Fruit fly (Drosophila melanogaster): ENCODE measurements around the gene Prx2.

Prx2 gene

DNA sequence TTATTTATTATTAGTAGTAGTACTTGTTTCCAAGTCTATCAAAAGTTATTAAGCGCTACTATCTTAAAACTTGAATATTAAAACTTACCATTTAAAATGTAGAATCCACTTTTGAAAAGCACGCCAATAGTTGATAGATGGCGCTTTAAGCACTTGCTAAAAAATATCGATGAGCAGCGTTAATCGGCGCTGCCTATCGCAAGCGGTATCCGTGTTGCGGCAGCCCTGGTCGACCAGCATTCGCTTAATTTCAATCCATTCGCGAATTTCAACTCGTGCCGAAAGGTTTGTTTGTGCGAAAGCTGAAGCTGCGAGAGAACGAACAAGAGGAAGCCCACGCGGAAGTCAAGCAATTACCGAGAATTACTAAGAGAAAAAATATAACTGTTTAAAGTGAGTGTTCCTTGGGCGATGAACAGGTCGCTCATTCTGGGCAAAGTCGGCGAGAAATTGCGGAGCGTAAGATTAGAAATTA is at the start of gene Prx2:
Prx2 (plus strand) TSS at position 253 of the 475 bp plus-strand sequence.
- TF ChIP-seq usp (GFP tag; optimal IDR thresholded peaks at IDR 0.05), result no peak
- TF ChIP-seq CG8478 (optimal IDR thresholded peaks at IDR 0.05), result no peak
- no peak for TF ChIP-seq Dll (optimal IDR thresholded peaks at IDR 0.05)
- TF ChIP-seq pan (optimal IDR thresholded peaks at IDR 0.05), result no peak
- TF ChIP-seq psq (optimal IDR thresholded peaks at IDR 0.05), result no peak
- no peak for TF ChIP-seq EcR (GFP tag; optimal IDR thresholded peaks at IDR 0.05)

DNA sequence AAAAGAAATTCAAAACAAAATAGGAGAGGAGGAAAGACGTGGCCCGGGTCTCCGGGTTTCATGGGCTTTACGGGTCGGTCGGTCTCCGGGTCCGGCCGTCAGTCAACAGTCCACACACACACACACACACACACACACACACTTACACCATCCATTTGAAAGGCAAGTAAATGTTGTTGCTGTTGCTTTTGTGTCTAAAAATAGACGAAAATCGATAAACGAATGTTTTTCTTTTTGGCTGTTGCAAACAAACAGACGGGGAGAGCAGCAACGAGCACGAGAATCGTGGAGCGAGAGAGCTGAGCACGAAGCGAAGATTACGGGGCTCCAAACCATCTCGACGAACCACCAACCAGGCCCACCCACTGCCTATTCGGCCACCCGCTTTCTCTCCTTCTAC is 49.4 kb upstream of the Prx2 start:
- no peak for TF ChIP-seq usp (GFP tag; optimal IDR thresholded peaks at IDR 0.05)
- TF ChIP-seq psq (optimal IDR thresholded peaks at IDR 0.05), result no peak
- TF ChIP-seq CG8478 (optimal IDR thresholded peaks at IDR 0.05), result no peak

DNA sequence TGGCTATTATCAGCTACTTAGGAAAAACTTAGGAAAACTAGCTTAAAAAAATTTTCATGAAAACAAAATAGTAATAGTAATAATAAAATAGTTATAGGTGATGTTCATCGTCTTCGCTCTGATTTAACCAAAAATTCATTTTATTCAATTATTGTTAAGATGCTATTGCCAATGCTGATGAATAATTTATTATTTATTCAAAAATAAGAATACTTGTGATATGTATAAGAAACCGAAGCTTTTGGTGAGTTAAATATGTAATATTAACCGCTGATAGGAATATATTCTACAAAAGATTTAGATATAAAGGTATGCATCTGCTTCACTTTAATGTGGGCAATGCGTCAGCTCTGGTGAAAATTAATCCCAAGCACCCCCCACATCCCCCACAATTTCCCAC is 48.9 kb upstream of the Prx2 start:
- TF ChIP-seq psq (optimal IDR thresholded peaks at IDR 0.05) (no peak), pan (optimal IDR thresholded peaks at IDR 0.05) (no peak), usp (GFP tag; optimal IDR thresholded peaks at IDR 0.05) (no peak), Dll (optimal IDR thresholded peaks at IDR 0.05) (no peak), EcR (GFP tag; optimal IDR thresholded peaks at IDR 0.05) (no peak), CG8478 (optimal IDR thresholded peaks at IDR 0.05) (no peak)

DNA sequence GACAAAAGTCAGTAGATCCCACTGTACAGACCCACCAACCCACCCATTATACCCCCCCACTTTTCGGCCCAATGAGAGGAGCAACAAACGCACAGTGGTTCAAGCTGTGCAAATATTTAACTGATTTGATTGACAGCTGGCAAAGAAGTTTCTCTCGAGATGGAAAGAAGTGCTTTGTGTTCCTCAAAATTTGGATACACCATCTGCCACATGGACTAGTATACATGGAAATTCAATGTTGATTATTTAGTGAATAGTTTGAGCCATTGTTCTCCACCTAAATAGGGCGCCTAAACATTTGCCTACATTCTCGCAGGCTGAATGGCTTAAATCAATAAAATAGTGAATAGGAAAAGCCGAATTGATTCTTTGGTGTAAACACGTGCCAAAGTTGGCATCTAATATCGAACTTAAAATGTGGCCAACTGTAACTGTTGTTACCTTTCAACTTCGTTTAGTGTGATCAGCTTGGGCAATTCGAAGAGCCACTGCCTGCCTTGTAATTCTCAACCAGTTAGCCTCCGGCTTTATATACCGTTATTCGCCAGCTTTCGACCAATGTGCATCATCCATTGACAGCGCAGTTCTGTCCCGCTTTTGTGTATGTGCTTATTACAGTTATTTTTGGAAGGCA is 48.3 kb upstream of the Prx2 start:
- TF ChIP-seq EcR (GFP tag; optimal IDR thresholded peaks at IDR 0.05), result no peak
- TF ChIP-seq usp (GFP tag; optimal IDR thresholded peaks at IDR 0.05), result no peak
- no peak for TF ChIP-seq CG8478 (optimal IDR thresholded peaks at IDR 0.05)
- TF ChIP-seq Dll (optimal IDR thresholded peaks at IDR 0.05), result no peak
- no peak for TF ChIP-seq psq (optimal IDR thresholded peaks at IDR 0.05)
- no peak for TF ChIP-seq pan (optimal IDR thresholded peaks at IDR 0.05)

DNA sequence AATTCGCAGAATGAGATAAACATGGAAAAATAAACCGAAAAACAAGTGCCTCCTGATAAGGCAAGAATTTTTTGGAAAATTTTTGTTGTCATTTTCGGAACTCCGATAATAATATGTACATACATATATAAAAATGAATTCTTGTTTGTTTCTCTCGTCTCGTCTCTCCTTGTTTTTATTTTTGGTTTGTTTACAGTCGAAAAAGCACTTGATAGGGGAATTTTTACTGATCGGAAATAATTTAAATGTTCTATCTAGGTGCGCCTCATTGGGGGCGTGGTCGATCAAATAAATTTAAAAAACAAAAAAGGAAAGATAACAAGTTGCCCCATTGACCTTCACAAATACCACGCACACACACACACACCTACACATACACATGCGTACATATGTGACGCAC is 46.9 kb upstream of the Prx2 start:
- TF ChIP-seq Dll (optimal IDR thresholded peaks at IDR 0.05), result no peak
- no peak for TF ChIP-seq psq (optimal IDR thresholded peaks at IDR 0.05)
- TF ChIP-seq EcR (GFP tag; optimal IDR thresholded peaks at IDR 0.05), result no peak
- TF ChIP-seq pan (optimal IDR thresholded peaks at IDR 0.05), result no peak
- TF ChIP-seq CG8478 (optimal IDR thresholded peaks at IDR 0.05), result no peak
- no peak for TF ChIP-seq usp (GFP tag; optimal IDR thresholded peaks at IDR 0.05)

DNA sequence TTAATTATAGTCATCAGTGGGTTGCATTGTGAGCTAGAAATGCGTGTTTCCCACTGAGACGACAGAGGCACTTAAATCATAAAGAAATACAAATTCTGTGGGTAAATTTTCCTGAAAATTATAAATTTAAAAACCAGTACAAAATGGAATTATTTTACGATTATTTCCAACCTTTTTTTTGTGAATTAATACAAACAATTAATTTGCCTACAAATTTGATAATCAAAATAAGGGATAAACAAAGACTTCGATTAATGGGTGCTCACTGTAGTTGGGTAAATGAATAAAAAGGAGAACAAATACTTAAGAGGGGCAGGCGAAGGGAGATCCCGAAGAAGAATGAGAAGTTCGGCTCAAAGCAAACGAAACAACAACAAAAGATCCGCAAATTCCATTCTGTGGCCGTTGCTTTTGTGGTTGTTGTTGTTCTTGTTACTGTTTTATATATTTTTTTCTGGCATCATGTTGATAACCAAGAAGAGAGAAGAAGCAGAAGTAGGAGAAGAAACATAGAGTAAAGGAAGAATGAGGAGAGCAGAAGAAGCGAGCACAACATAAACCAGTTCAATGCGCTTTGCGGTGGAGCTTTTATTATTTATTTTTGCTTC is 45.6 kb upstream of the Prx2 start:
- TF ChIP-seq usp (GFP tag; optimal IDR thresholded peaks at IDR 0.05) (no peak), EcR (GFP tag; optimal IDR thresholded peaks at IDR 0.05) (no peak), CG8478 (optimal IDR thresholded peaks at IDR 0.05) (no peak), psq (optimal IDR thresholded peaks at IDR 0.05) (no peak), Dll (optimal IDR thresholded peaks at IDR 0.05) (no peak), pan (optimal IDR thresholded peaks at IDR 0.05) (no peak)

DNA sequence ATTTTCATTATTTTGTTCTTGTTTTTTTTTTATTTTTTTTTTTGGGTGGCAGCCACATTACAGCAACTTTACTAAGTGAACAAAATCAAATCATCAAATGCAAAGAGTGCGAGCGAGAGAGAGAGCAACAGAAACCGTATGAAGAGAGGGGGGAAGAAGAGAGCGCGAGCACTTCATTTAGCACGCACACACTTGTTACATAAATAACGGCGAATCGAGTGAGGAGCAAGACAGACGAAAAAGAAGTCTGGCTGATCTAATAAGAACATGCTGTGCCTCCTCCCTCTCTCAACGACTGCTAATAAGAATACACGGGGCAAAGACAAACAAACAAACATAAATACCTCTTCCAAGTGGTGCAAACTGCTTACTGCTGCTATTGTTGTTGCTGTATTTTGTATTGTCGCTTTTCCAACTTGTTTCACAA is 45.1 kb upstream of the Prx2 start:
- TF ChIP-seq CG8478 (optimal IDR thresholded peaks at IDR 0.05) (no peak), psq (optimal IDR thresholded peaks at IDR 0.05) (peak; percentile 10)

DNA sequence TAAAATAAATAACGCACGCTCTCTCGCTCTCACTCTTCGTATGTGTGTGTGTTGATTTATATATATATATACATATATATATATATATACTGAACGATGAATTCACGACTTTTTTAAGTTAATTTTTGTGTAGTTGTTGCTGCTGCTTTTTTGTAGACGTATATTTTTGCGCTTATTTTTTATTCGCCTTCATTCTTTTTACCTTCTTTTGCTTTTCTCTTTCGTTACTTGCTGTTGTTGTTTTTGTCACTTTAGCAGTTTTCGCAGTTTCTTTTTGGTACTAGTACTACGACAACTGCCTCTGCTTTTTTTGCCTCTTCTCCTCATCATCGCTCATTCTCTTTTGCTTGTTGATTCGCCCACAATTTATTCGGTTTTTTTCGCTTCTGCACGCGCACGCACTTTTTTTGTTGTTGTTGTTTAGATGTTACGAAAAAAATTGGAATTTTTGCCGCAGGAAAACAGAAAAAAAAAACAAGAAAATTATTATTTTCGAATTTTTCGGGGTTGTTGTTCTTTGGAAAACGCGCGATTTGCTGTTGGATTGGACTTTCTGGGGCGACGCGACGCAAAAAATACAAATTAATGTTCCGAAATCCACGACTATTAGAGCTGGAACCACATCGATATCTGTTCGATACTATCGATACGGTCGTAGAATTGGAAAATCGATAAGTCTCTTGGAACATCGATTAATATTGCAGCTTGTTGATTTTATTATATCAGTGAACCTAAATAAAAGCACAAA is 44.4 kb upstream of the Prx2 start, which contains the start of the genes HDAC4 and CG15743:
HDAC4 (minus strand) TSS at position 632 of the 748 bp plus-strand sequence.
CG15743 (plus strand) TSS at position 707 of the 748 bp plus-strand sequence.
- no peak for TF ChIP-seq pan (optimal IDR thresholded peaks at IDR 0.05)
- no peak for TF ChIP-seq usp (GFP tag; optimal IDR thresholded peaks at IDR 0.05)
- no peak for TF ChIP-seq EcR (GFP tag; optimal IDR thresholded peaks at IDR 0.05)
- TF ChIP-seq Dll (optimal IDR thresholded peaks at IDR 0.05), result no peak
- TF ChIP-seq psq (optimal IDR thresholded peaks at IDR 0.05), result no peak
- no peak for TF ChIP-seq CG8478 (optimal IDR thresholded peaks at IDR 0.05)

DNA sequence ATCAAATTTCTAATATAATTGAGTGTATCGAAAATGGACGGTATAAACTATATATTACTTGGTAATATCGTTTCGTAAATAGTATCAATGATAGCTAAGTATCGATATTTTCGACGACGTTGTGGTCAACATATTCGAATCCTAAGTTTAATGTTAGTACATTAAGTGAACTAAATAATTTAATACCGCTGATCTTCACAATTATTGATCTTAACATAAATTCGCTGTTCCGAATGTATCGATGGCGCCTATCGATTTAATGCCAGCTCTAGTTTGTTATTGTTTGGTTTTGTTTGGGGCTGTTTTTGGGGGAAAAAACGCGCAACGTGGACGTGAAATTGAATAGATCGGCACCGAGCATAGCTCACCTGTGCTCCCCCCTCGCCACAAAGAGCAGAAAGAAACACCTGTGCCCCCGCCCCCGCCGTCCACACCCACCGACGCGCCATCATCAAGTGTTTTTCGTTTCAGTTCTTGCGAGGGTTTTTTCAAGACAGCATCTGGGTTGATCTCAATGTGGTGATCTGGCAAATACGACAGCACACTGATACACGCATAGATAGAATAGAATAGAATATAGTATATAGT is 43.8 kb upstream of the Prx2 start:
- TF ChIP-seq pan (optimal IDR thresholded peaks at IDR 0.05), result no peak
- TF ChIP-seq psq (optimal IDR thresholded peaks at IDR 0.05), result no peak
- no peak for TF ChIP-seq usp (GFP tag; optimal IDR thresholded peaks at IDR 0.05)
- TF ChIP-seq EcR (GFP tag; optimal IDR thresholded peaks at IDR 0.05), result no peak
- TF ChIP-seq Dll (optimal IDR thresholded peaks at IDR 0.05), result no peak
- no peak for TF ChIP-seq CG8478 (optimal IDR thresholded peaks at IDR 0.05)

DNA sequence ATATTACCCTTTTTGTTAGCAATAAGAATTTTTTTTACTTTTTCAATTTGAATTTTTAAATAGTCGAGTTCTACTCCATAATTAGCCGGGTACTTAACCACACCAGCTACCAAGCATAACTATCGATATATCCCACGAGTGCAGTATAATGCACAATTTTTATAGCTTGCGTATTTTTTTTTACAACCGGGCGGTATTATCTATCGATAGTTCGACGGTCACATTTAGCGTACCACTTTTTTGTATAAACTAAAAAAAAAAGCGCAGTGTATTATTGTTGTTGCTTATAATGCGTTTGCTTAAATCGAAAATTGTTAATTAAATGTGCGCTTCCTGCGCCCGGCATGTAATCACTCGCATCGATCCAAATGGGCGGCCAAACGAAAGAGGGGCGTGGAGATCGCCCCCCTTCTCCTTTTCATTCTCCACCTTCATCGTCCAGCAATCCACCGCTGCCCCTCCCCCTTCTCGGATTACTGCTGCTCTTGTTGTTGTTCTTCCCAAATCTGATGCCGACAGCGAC is 41.7 kb upstream of the Prx2 start, which contains the start of gene Remo:
Remo (plus strand) TSS at position 198 of the 523 bp plus-strand sequence.
- TF ChIP-seq EcR (GFP tag; optimal IDR thresholded peaks at IDR 0.05), result no peak
- TF ChIP-seq CG8478 (optimal IDR thresholded peaks at IDR 0.05), result no peak
- TF ChIP-seq pan (optimal IDR thresholded peaks at IDR 0.05), result no peak
- TF ChIP-seq psq (optimal IDR thresholded peaks at IDR 0.05), result no peak
- TF ChIP-seq usp (GFP tag; optimal IDR thresholded peaks at IDR 0.05), result no peak
- TF ChIP-seq Dll (optimal IDR thresholded peaks at IDR 0.05), result no peak

DNA sequence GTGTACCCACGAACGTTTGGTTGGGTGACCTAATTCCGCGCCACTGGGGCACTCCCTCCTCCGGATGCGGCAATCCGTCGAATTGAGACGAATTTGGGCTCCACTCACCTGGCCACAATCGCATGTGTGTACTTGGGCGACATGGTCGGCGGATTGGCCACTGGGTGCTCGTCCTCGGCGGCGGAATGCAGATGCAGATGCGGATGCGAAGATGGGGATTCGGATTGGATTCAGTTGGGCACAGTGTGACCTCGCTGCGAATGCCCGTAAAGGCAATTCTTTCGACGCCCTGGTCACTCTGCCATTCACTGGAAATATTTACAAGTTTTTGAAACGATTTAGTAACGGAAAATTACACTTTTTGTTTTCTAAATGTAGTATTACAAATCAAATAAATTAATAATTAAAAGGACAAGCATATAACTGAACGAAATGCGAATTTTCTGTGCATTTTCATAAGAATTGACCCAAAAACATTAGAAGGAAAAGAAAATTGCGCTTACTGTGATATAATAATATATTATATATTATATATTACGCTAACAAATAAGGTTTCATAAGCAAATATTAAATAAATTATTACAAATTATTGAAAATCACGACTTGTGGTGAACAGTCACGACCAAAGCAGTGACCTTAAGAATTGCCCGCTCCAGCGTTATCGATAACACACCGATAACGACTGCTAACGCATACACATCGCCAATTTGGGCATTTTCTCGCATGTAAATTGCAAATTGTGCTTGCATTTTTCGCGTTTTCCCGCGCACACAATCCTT is 33.0 kb upstream of the Prx2 start, which contains the start of gene CG1622:
CG1622 (plus strand) TSS at position 678 of the 779 bp plus-strand sequence.
- no peak for TF ChIP-seq psq (optimal IDR thresholded peaks at IDR 0.05)
- TF ChIP-seq CG8478 (optimal IDR thresholded peaks at IDR 0.05), result no peak

Measured in whole organism.